Worm (Caenorhabditis elegans): ENCODE data around the gene sro-1.

ce11 chrII:7493599-7493998, 28.2 kb upstream of the sro-1 start, which contains the start of gene nas-23:
- TF ChIP-seq flt-1 (GFP tag; IDR thresholded peaks at IDR 0.05) (no peak), ztf-23 (GFP tag; IDR thresholded peaks at IDR 0.05) (no peak), ztf-29 (GFP tag; IDR thresholded peaks at IDR 0.05) (no peak), klf-2 (GFP tag; conservative IDR thresholded peaks at IDR 0.05) (no peak), ref-1 (GFP tag; conservative IDR thresholded peaks at IDR 0.05) (no peak), T22C8.4 (GFP tag; IDR thresholded peaks at IDR 0.05) (no peak)
